Fruit fly (Drosophila melanogaster) whole organism, embryonic: ENCODE measurements around the gene Adar.

Experiments used
- Abd-B ChIP-seq: fragments of 200-800 bp; sonication (Bioruptor generic); optimal IDR thresholded peaks from 2 replicates; lab custom pipeline; 2018; ENCODE audit warnings: missing biosample characterization, mild to moderate bottlenecking, missing genetic modification characterization, moderate library complexity
- CG11560 ChIP-seq: fragments of 200-800 bp; sonication (Bioruptor generic); IDR thresholded peaks from 3 replicates; pipeline ENCODE4 v1.3.6; 2022; ENCODE audit warnings: missing biosample characterization, missing genetic modification characterization
- CG13287 ChIP-seq: fragments of 200-800 bp; sonication (Bioruptor generic); IDR thresholded peaks from 2 replicates; pipeline ENCODE4 v1.3.6; 2022; ENCODE audit warnings: missing biosample characterization, missing genetic modification characterization; ENCODE audit not compliant: partially characterized antibody
- CG14860 ChIP-seq: fragments of 200-800 bp; sonication (Bioruptor generic); IDR thresholded peaks from 3 replicates; pipeline ENCODE4 v1.3.6; 2022; ENCODE audit warnings: missing biosample characterization, missing genetic modification characterization; ENCODE audit not compliant: partially characterized antibody
- CG15479 ChIP-seq: fragments of 200-800 bp; sonication (Bioruptor generic); optimal IDR thresholded peaks from 3 replicates; lab custom pipeline; 2019; ENCODE audit warnings: missing biosample characterization, mild to moderate bottlenecking, missing genetic modification characterization, moderate library complexity
- CG16815 ChIP-seq: fragments of 200-800 bp; sonication (Bioruptor generic); optimal IDR thresholded peaks from 3 replicates; lab custom pipeline; 2017; ENCODE audit warnings: missing biosample characterization, mild to moderate bottlenecking, missing genetic modification characterization
- CG17186 ChIP-seq: fragments of 200-800 bp; sonication (Bioruptor generic); optimal IDR thresholded peaks from 3 replicates; lab custom pipeline; 2017; ENCODE audit warnings: missing biosample characterization, missing genetic modification reagents, missing genetic modification characterization
- CG17385 ChIP-seq: fragments of 200-800 bp; sonication (Bioruptor generic); optimal IDR thresholded peaks from 3 replicates; lab custom pipeline; 2018; ENCODE audit warnings: missing biosample characterization, mild to moderate bottlenecking, missing genetic modification characterization
- CG2129 ChIP-seq: fragments of 200-800 bp; sonication (Bioruptor generic); IDR thresholded peaks from 2 replicates; pipeline ENCODE4 v1.3.6; 2022; ENCODE audit warnings: missing biosample characterization, missing genetic modification characterization; ENCODE audit not compliant: partially characterized antibody
- CG2678 ChIP-seq: fragments of 200-800 bp; sonication (Bioruptor generic); optimal IDR thresholded peaks from 3 replicates; lab custom pipeline; 2019; ENCODE audit warnings: missing biosample characterization, mild to moderate bottlenecking, missing genetic modification characterization, moderate library complexity
- CG2712 ChIP-seq: fragments of 200-800 bp; optimal IDR thresholded peaks from 3 replicates; lab custom pipeline; 2019; ENCODE audit warnings: missing biosample characterization, mild to moderate bottlenecking, missing genetic modification characterization, moderate library complexity
- CG31441 ChIP-seq: fragments of 200-800 bp; sonication (Bioruptor generic); IDR thresholded peaks from 2 replicates; pipeline ENCODE4 v1.3.6; 2022; ENCODE audit warnings: missing biosample characterization, missing genetic modification characterization
- CG3847 ChIP-seq: fragments of 200-800 bp; sonication (Bioruptor generic); IDR thresholded peaks from 2 replicates; pipeline ENCODE4 v1.3.6; 2022; ENCODE audit warnings: missing biosample characterization, missing genetic modification characterization
- CG6254 ChIP-seq: fragments of 200-800 bp; sonication (Bioruptor generic); optimal IDR thresholded peaks from 3 replicates; lab custom pipeline; 2017; ENCODE audit warnings: mild to moderate bottlenecking, missing biosample characterization, missing genetic modification reagents, missing genetic modification characterization
- CG8281 ChIP-seq: fragments of 200-800 bp; sonication (Bioruptor generic); optimal IDR thresholded peaks from 2 replicates; lab custom pipeline; 2018; ENCODE audit warnings: missing biosample characterization, mild to moderate bottlenecking, missing genetic modification characterization, moderate library complexity
- CkIIα-i1 ChIP-seq: fragments of 200-800 bp; sonication (Bioruptor generic); IDR thresholded peaks from 2 replicates; pipeline ENCODE4 v1.3.6; 2022; ENCODE audit warnings: missing biosample characterization, missing genetic modification characterization
- Doc3 ChIP-seq: fragments of 200-800 bp; sonication (Bioruptor generic); IDR thresholded peaks from 3 replicates; pipeline ENCODE4 v1.3.6; 2022; ENCODE audit warnings: missing biosample characterization, missing genetic modification characterization; ENCODE audit not compliant: partially characterized antibody
- HmgZ ChIP-seq: fragments of 200-800 bp; sonication (Bioruptor generic); optimal IDR thresholded peaks from 2 replicates; lab custom pipeline; 2018; ENCODE audit warnings: missing biosample characterization, mild to moderate bottlenecking, missing genetic modification characterization
- Hr3 ChIP-seq: fragments of 200-800 bp; sonication (Bioruptor generic); optimal IDR thresholded peaks from 3 replicates; lab custom pipeline; 2016; ENCODE audit warnings: missing biosample characterization, missing genetic modification characterization
- Hr51 ChIP-seq, 2 experiments: fragments of 200-800 bp; sonication (Bioruptor generic); optimal IDR thresholded peaks; 2 replicates in 1 of 2; 3 replicates in 1 of 2; lab custom pipeline; 2016 to 2018; ENCODE audit warnings: missing biosample characterization in 2 of 2, missing genetic modification characterization in 2 of 2, mild to moderate bottlenecking in 1 of 2, moderate library complexity in 1 of 2
- Lpt ChIP-seq: fragments of >200 bp; optimal IDR thresholded peaks from 2 replicates; lab custom pipeline; 2018; ENCODE audit warnings: missing biosample characterization, missing genetic modification characterization
- MBD-R2 ChIP-seq: fragments of 200-800 bp; sonication (Bioruptor generic); IDR thresholded peaks from 2 replicates; pipeline ENCODE4 v1.3.6; 2022; ENCODE audit warnings: missing biosample characterization, missing genetic modification characterization
- MESR4 ChIP-seq: fragments of 200-800 bp; sonication (Bioruptor generic); optimal IDR thresholded peaks from 2 replicates; lab custom pipeline; 2018; ENCODE audit warnings: missing biosample characterization, mild to moderate bottlenecking, missing genetic modification characterization, moderate library complexity
- NK7.1 ChIP-seq: fragments of 200-800 bp; sonication (Bioruptor generic); optimal IDR thresholded peaks from 3 replicates; lab custom pipeline; 2016; ENCODE audit warnings: missing biosample characterization, missing genetic modification characterization
- Sin3A ChIP-seq: fragments of >200 bp; optimal IDR thresholded peaks from 2 replicates; lab custom pipeline; 2018
- Spps ChIP-seq: fragments of 200-800 bp; sonication (Bioruptor generic); optimal IDR thresholded peaks from 2 replicates; lab custom pipeline; 2018; ENCODE audit warnings: missing biosample characterization, mild to moderate bottlenecking, missing genetic modification characterization
- TFAM ChIP-seq: fragments of 200-800 bp; sonication (Bioruptor generic); optimal IDR thresholded peaks from 2 replicates; lab custom pipeline; 2017; ENCODE audit warnings: missing biosample characterization, missing genetic modification characterization, inconsistent platforms
- Vsx1 ChIP-seq: fragments of 200-800 bp; sonication (Bioruptor generic); optimal IDR thresholded peaks from 2 replicates; lab custom pipeline; 2017; ENCODE audit warnings: missing biosample characterization, mild to moderate bottlenecking, missing genetic modification characterization, missing genetic modification reagents
- ap ChIP-seq: fragments of 200-800 bp; sonication (Bioruptor generic); IDR thresholded peaks from 2 replicates; pipeline ENCODE4 v1.3.6; 2022; ENCODE audit warnings: missing biosample characterization, missing genetic modification characterization
- bbx ChIP-seq: fragments of 200-800 bp; sonication (Bioruptor generic); IDR thresholded peaks from 2 replicates; pipeline ENCODE4 v1.3.6; 2022; ENCODE audit warnings: missing biosample characterization, missing genetic modification characterization; ENCODE audit not compliant: partially characterized antibody
- bigmax ChIP-seq: fragments of 200-800 bp; sonication (Bioruptor generic); optimal IDR thresholded peaks from 2 replicates; lab custom pipeline; 2018; ENCODE audit warnings: missing biosample characterization, mild to moderate bottlenecking, missing genetic modification characterization
- bowl ChIP-seq: fragments of 200-800 bp; sonication (Bioruptor generic); IDR thresholded peaks from 2 replicates; pipeline ENCODE4 v1.3.6; 2022; ENCODE audit warnings: missing biosample characterization, missing genetic modification characterization
- cad ChIP-seq: fragments of >200 bp; optimal IDR thresholded peaks from 2 replicates; lab custom pipeline; 2017; ENCODE audit warnings: missing biosample characterization, missing genetic modification characterization
- chn ChIP-seq: fragments of 200-800 bp; sonication (Bioruptor generic); optimal IDR thresholded peaks from 2 replicates; lab custom pipeline; 2016; ENCODE audit warnings: missing biosample characterization, missing genetic modification characterization
- dan ChIP-seq: fragments of 200-800 bp; sonication (Bioruptor generic); IDR thresholded peaks from 2 replicates; pipeline ENCODE4 v1.3.6; 2022; ENCODE audit warnings: missing biosample characterization, missing genetic modification characterization
- dpn ChIP-seq, 2 experiments: fragments of 200-800 bp; sonication (Bioruptor generic); optimal IDR thresholded peaks; 3 replicates each; lab custom pipeline; 2016; ENCODE audit warnings: missing biosample characterization in 2 of 2, missing genetic modification characterization in 2 of 2
- fd64A ChIP-seq: fragments of 200-800 bp; sonication (Bioruptor generic); optimal IDR thresholded peaks from 3 replicates; lab custom pipeline; 2018; ENCODE audit warnings: missing biosample characterization, mild to moderate bottlenecking, missing genetic modification characterization
- jing ChIP-seq: fragments of 200-800 bp; sonication (Bioruptor generic); optimal IDR thresholded peaks from 2 replicates; lab custom pipeline; 2018; ENCODE audit warnings: missing biosample characterization, mild to moderate bottlenecking, missing genetic modification characterization
- klu ChIP-seq: fragments of 200-800 bp; sonication (Bioruptor generic); IDR thresholded peaks from 2 replicates; pipeline ENCODE4 v1.3.6; 2022; ENCODE audit warnings: missing biosample characterization, missing genetic modification characterization
- lov ChIP-seq, 2 experiments: fragments of 200-800 bp in 1 of 2; fragments of >200 bp in 1 of 2; sonication (Bioruptor generic) in 1 of 2; IDR thresholded peaks in 1 of 2; optimal IDR thresholded peaks in 1 of 2; 2 replicates in 1 of 2; 3 replicates in 1 of 2; pipeline versions ENCODE4 v1.3.6 to Lab custom; 2017 to 2022; ENCODE audit warnings: missing biosample characterization in 1 of 2, missing genetic modification characterization in 1 of 2
- nau ChIP-seq: fragments of 200-800 bp; sonication (Bioruptor generic); optimal IDR thresholded peaks from 3 replicates; lab custom pipeline; 2017; ENCODE audit warnings: missing biosample characterization, mild to moderate bottlenecking, missing genetic modification characterization, missing genetic modification reagents
- nmo ChIP-seq: fragments of 200-800 bp; sonication (Bioruptor generic); optimal IDR thresholded peaks from 2 replicates; lab custom pipeline; 2018; ENCODE audit warnings: missing biosample characterization, mild to moderate bottlenecking, missing genetic modification characterization, moderate library complexity
- org-1 ChIP-seq: fragments of 200-800 bp; sonication (Bioruptor generic); optimal IDR thresholded peaks from 2 replicates; lab custom pipeline; 2017; ENCODE audit warnings: missing biosample characterization, missing genetic modification characterization
- sens ChIP-seq: fragments of 200-800 bp; sonication (Bioruptor generic); peaks from one replicate; lab custom pipeline; 2016; ENCODE audit warnings: missing biosample characterization, missing genetic modification characterization
- so ChIP-seq: fragments of 200-800 bp; sonication (Bioruptor generic); IDR thresholded peaks from 3 replicates; pipeline ENCODE4 v1.3.6; 2022; ENCODE audit warnings: missing biosample characterization, missing genetic modification characterization
- sqz ChIP-seq: fragments of 200-800 bp; sonication (Bioruptor generic); optimal IDR thresholded peaks from 3 replicates; lab custom pipeline; 2018; ENCODE audit warnings: missing biosample characterization, mild to moderate bottlenecking, missing genetic modification characterization
- tll ChIP-seq, 2 experiments: fragments of 200-800 bp in 1 of 2; fragments of >200 bp in 1 of 2; sonication (Bioruptor generic) in 1 of 2; optimal IDR thresholded peaks; 2 replicates each; lab custom pipeline; 2017 to 2019; ENCODE audit warnings: missing biosample characterization in 2 of 2, missing genetic modification characterization in 2 of 2, mild to moderate bottlenecking in 1 of 2, moderate library complexity in 1 of 2
- usp ChIP-seq: fragments of >200 bp; optimal IDR thresholded peaks from 2 replicates; lab custom pipeline; 2017; ENCODE audit warnings: missing biosample characterization, missing genetic modification characterization
- vnd ChIP-seq: fragments of 200-800 bp; sonication (Bioruptor generic); IDR thresholded peaks from 3 replicates; pipeline ENCODE4 v1.3.6; 2022; ENCODE audit warnings: missing biosample characterization, missing genetic modification characterization; ENCODE audit not compliant: partially characterized antibody
- wdn ChIP-seq: fragments of 200-800 bp; sonication (Bioruptor generic); IDR thresholded peaks from 2 replicates; pipeline ENCODE4 v1.3.6; 2022; ENCODE audit warnings: missing biosample characterization, missing genetic modification characterization
- zen ChIP-seq: fragments of 200-800 bp; sonication (Bioruptor generic); optimal IDR thresholded peaks from 3 replicates; lab custom pipeline; 2018; ENCODE audit warnings: missing biosample characterization, mild to moderate bottlenecking, missing genetic modification characterization, moderate library complexity

The Adar gene

DNA sequence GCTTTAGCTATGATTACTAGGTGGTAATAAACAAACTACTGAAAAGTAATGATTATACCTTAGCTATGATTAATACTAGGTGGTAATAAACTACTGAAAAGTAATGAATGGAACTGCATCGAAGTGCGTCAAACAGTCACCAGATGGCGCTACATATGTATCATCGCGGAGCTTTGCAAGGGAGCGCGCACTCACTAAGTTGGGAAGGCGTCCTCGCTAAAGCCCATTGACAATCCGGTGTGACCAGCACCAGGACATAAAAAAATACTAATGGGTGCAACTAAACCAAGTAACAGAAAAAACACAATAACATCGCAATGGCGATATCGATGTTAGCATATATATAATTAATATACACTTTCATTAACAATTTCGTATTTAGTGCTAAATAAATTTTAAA is 899 bp upstream of the Adar start (continued):
- TF ChIP-seq dpn (GFP tag; optimal IDR thresholded peaks at IDR 0.05; lab: Kevin White, UChicago) (no peak), jing (no peak), tll (GFP tag; optimal IDR thresholded peaks at IDR 0.05; lab: Kevin White, UChicago) (no peak), nau (GFP tag; lab: Kevin White, UChicago) (no peak), Abd-B (GFP tag; lab: Kevin White, UChicago) (no peak), lov (optimal IDR thresholded peaks at IDR 0.05; lab: Kevin White, UChicago) (no peak), lov (GFP tag; IDR thresholded peaks at IDR 0.05; lab: Robert Waterston, UW) (no peak), CG2129 (GFP tag; lab: Robert Waterston, UW) (no peak), CG2712 (tag; lab: Kevin White, UChicago) (peak; percentile 18), CG16815 (no peak), klu (GFP tag; lab: Robert Waterston, UW) (no peak), CG13287 (peak; percentile 67), wdn (GFP tag; lab: Robert Waterston, UW) (no peak), chn (no peak), CG11560 (tag; lab: Robert Waterston, UW) (no peak), Hr51 (GFP tag; optimal IDR thresholded peaks at IDR 0.05; lab: Kevin White, UChicago) (no peak), Vsx1 (GFP tag; lab: Kevin White, UChicago) (no peak), CG31441 (no peak), fd64A (GFP tag; lab: Kevin White, UChicago) (no peak), ap (GFP tag; lab: Robert Waterston, UW) (no peak), cad (peak; percentile 57), CkIIα-i1 (no peak), CG14860 (GFP tag; lab: Robert Waterston, UW) (no peak), HmgZ (tag; lab: Kevin White, UChicago) (peak; percentile 58), CG3847 (GFP tag; lab: Robert Waterston, UW) (peak; percentile 43; the same call in 1 of the 2 replicates), bigmax (no peak), sqz (GFP tag; lab: Kevin White, UChicago) (no peak), CG2678 (tag; lab: Kevin White, UChicago) (no peak), CG8281 (tag; lab: Kevin White, UChicago) (no peak), Hr3 (GFP tag; lab: Kevin White, UChicago) (no peak), sens (GFP tag; lab: Kevin White, UChicago) (peak; percentile 68), Doc3 (GFP tag; lab: Robert Waterston, UW) (peak; percentile 39; the same call in 1 of the 3 replicates), Lpt (GFP tag; lab: Kevin White, UChicago) (no peak), Sin3A (no peak), CG15479 (GFP tag; lab: Kevin White, UChicago) (no peak), so (no peak), vnd (GFP tag; lab: Robert Waterston, UW) (no peak), Spps (tag; lab: Kevin White, UChicago) (no peak), bowl (no peak), zen (tag; lab: Kevin White, UChicago) (peak; percentile 61), dan (no peak), bbx (GFP tag; lab: Robert Waterston, UW) (peak; percentile 57), usp (GFP tag; lab: Kevin White, UChicago) (no peak), NK7.1 (no peak), CG17186 (GFP tag; lab: Kevin White, UChicago) (no peak), nmo (peak; percentile 38), MBD-R2 (peak; percentile 61; the same call in 1 of the 2 replicates), org-1 (GFP tag; lab: Kevin White, UChicago) (no peak), CG17385 (no peak), MESR4 (GFP tag; lab: Kevin White, UChicago) (no peak), TFAM (GFP tag; lab: Kevin White, UChicago) (no peak), CG6254 (GFP tag; lab: Kevin White, UChicago) (no peak)
